Fruit fly (Drosophila melanogaster) whole organism, prepupa: ENCODE results near the gene CG11703.

ENCODE experiments used
- CG11902 ChIP-seq: fragments of 200-800 bp; sonication (Bioruptor generic); optimal IDR thresholded peaks from 3 replicates; lab custom pipeline; 2016; ENCODE audit warnings: missing biosample characterization, missing genetic modification characterization
- CG31627 ChIP-seq: fragments of 200-800 bp; sonication (Bioruptor generic); optimal IDR thresholded peaks from 3 replicates; lab custom pipeline; 2016; ENCODE audit warnings: missing biosample characterization, missing genetic modification characterization
- CG6808 ChIP-seq: fragments of 200-800 bp; sonication (Bioruptor generic); optimal IDR thresholded peaks from 3 replicates; lab custom pipeline; 2017; ENCODE audit warnings: missing biosample characterization, missing genetic modification characterization, mild to moderate bottlenecking, moderate library complexity, missing genetic modification reagents
- CG7368 ChIP-seq: fragments of 200-800 bp; sonication (Bioruptor generic); optimal IDR thresholded peaks from 3 replicates; lab custom pipeline; 2016; ENCODE audit warnings: missing biosample characterization, missing genetic modification characterization
- Hr4 ChIP-seq: fragments of 200-800 bp; sonication (Bioruptor generic); optimal IDR thresholded peaks from 3 replicates; lab custom pipeline; 2016; ENCODE audit warnings: missing biosample characterization, missing genetic modification characterization
- Sox102F ChIP-seq: fragments of 200-800 bp; sonication (Bioruptor generic); optimal IDR thresholded peaks from 2 replicates; lab custom pipeline; 2016; ENCODE audit warnings: missing biosample characterization, mild to moderate bottlenecking, missing genetic modification characterization
- acj6 ChIP-seq: fragments of 200-800 bp; sonication (Bioruptor generic); optimal IDR thresholded peaks from 3 replicates; lab custom pipeline; 2016; ENCODE audit warnings: missing biosample characterization, missing genetic modification characterization
- fd59A ChIP-seq: fragments of 200-800 bp; sonication (Bioruptor generic); optimal IDR thresholded peaks from 2 replicates; lab custom pipeline; 2017; ENCODE audit warnings: missing biosample characterization, mild to moderate bottlenecking, missing genetic modification characterization, missing genetic modification reagents
- ss ChIP-seq, 2 experiments: fragments of 200-800 bp; sonication (Bioruptor generic); optimal IDR thresholded peaks; 2 replicates in 1 of 2; 3 replicates in 1 of 2; lab custom pipeline; 2017 to 2018; ENCODE audit warnings: mild to moderate bottlenecking in 2 of 2, missing biosample characterization in 2 of 2, missing genetic modification characterization in 2 of 2, moderate library complexity in 1 of 2
- svp ChIP-seq: fragments of 200-800 bp; sonication (Bioruptor generic); peaks from one replicate; lab custom pipeline; 2016; ENCODE audit warnings: missing biosample characterization, missing genetic modification characterization

- TF ChIP-seq Sox102F (peak; percentile 68), Hr4 (GFP tag; lab: Kevin White, UChicago) (peak; percentile 73), acj6 (peak; percentile 53), fd59A (GFP tag; lab: Kevin White, UChicago) (peak; percentile 11), svp (GFP tag; lab: Kevin White, UChicago) (peak; percentile 79), CG11902 (GFP tag; lab: Kevin White, UChicago) (no peak), CG31627 (GFP tag; lab: Kevin White, UChicago) (peak; percentile 55), ss (GFP tag; optimal IDR thresholded peaks at IDR 0.05; lab: Kevin White, UChicago) (peak; percentile 29 to 54), CG6808 (GFP tag; lab: Kevin White, UChicago) (no peak), CG7368 (peak; percentile 20)
Observed at dm6 chr3R:19180263-19180893, 47.6 kb downstream of the CG11703 start, which contains the start of the genes CG5555 and myd.
